Fruit fly (Drosophila melanogaster): ENCODE data around the gene DNAlig3.
A peak's percentile ranks its signal among the peaks of the same experiment; 100 is the strongest.

DNAlig3 gene

DNA sequence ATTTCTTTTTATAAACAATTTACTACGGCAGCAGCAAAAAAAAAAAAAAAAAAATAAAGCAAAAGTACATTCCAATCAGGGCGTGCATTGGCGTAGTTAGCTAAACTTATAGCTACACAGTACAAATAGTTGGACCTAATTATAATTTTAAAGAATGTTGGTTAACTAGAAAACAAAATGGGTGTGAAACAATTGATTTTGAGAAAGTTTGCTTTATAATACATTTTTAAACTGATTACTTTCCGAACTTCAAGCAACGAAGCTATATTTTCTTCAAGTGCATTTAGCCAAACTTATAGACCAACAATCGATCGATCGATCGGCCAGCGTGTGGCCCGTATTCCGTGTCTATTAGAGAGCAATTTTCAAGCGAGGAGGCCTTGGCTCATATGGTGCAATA, 49.7 kb upstream of the DNAlig3 start (continued):
- TF ChIP-seq corto (GFP tag; optimal IDR thresholded peaks at IDR 0.05) (no peak), row (GFP tag; IDR thresholded peaks at IDR 0.05) (peak; percentile 42), CG31365 (tag; optimal IDR thresholded peaks at IDR 0.05) (no peak), CG12391 (tag; optimal IDR thresholded peaks at IDR 0.05) (peak; percentile 29), ac (GFP tag; optimal IDR thresholded peaks at IDR 0.05) (no peak), CG11723 (GFP tag; optimal IDR thresholded peaks at IDR 0.05) (no peak), CG4360 (GFP tag; IDR thresholded peaks at IDR 0.05) (no peak), sisA (GFP tag; IDR thresholded peaks at IDR 0.05) (0 out of 2 replicates have a peak, but pooled peaks have one; percentile 31), ash1 (GFP tag; optimal IDR thresholded peaks at IDR 0.05) (no peak), CG17568 (GFP tag; optimal IDR thresholded peaks at IDR 0.05) (no peak), CG10321 (GFP tag; IDR thresholded peaks at IDR 0.05) (no peak), CG4424 (GFP tag; optimal IDR thresholded peaks at IDR 0.05) (peak; percentile 41), sima (GFP tag; optimal IDR thresholded peaks at IDR 0.05) (no peak), CG1529 (GFP tag; optimal IDR thresholded peaks at IDR 0.05) (no peak), CG14965 (GFP tag; optimal IDR thresholded peaks at IDR 0.05; ENCODE audit: borderline replicate concordance) (no peak), insv (GFP tag; optimal IDR thresholded peaks at IDR 0.05) (no peak), CG14050 (GFP tag; IDR thresholded peaks at IDR 0.05) (peak; percentile 41; the same call in 2 of the 3 replicates), PHDP (tag; optimal IDR thresholded peaks at IDR 0.05) (peak; percentile 40), CG12236 (GFP tag; optimal IDR thresholded peaks at IDR 0.05) (no peak), CG13123 (GFP tag; optimal IDR thresholded peaks at IDR 0.05) (no peak), ATbp (GFP tag; optimal IDR thresholded peaks at IDR 0.05) (no peak), pros (GFP tag; optimal IDR thresholded peaks at IDR 0.05) (no peak), bcd (GFP tag; optimal IDR thresholded peaks at IDR 0.05) (no peak), tll (GFP tag; optimal IDR thresholded peaks at IDR 0.05) (no peak), CG14710 (tag; optimal IDR thresholded peaks at IDR 0.05) (no peak), CG31441 (GFP tag; IDR thresholded peaks at IDR 0.05) (no peak; the same call in 1 of the 2 replicates), lov (optimal IDR thresholded peaks at IDR 0.05) (no peak), lov (GFP tag; IDR thresholded peaks at IDR 0.05) (no peak), CG7786 (GFP tag; optimal IDR thresholded peaks at IDR 0.05) (no peak), CG1603 (tag; optimal IDR thresholded peaks at IDR 0.05) (peak; percentile 51), CG9215 (GFP tag; IDR thresholded peaks at IDR 0.05) (no peak), dmrt99B (tag; optimal IDR thresholded peaks at IDR 0.05) (peak; percentile 65), CG9797 (GFP tag; optimal IDR thresholded peaks at IDR 0.05) (no peak), Kr (GFP tag; optimal IDR thresholded peaks at IDR 0.05) (no peak), slou (GFP tag; optimal IDR thresholded peaks at IDR 0.05) (no peak), CG15601 (tag; optimal IDR thresholded peaks at IDR 0.05) (no peak), chinmo (GFP tag; IDR thresholded peaks at IDR 0.05; ENCODE audit: partially characterized antibody) (no peak), hth (optimal IDR thresholded peaks at IDR 0.05) (no peak), CG11504 (tag; optimal IDR thresholded peaks at IDR 0.05) (no peak), CG10979 (tag; optimal IDR thresholded peaks at IDR 0.05) (peak; percentile 12), CG7839 (tag; optimal IDR thresholded peaks at IDR 0.05) (peak; percentile 58), CG8388 (GFP tag; optimal IDR thresholded peaks at IDR 0.05) (peak; percentile 16), CG6272 (GFP tag; IDR thresholded peaks at IDR 0.05) (no peak), lola (GFP tag; optimal IDR thresholded peaks at IDR 0.05) (no peak), NC2α (GFP tag; optimal IDR thresholded peaks at IDR 0.05) (no peak), gsb (GFP tag; IDR thresholded peaks at IDR 0.05) (0 out of 2 replicates have a peak, but pooled peaks have one; percentile 6), CG4730 (GFP tag; IDR thresholded peaks at IDR 0.05) (no peak), crol (GFP tag; IDR thresholded peaks at IDR 0.05) (no peak)

Measured in whole organism, embryonic.